Fruit fly (Drosophila melanogaster) whole organism, embryonic: ENCODE data around the gene CG8128.

Experiments
- B-H1 ChIP-seq: fragments of 200-800 bp; sonication (Bioruptor generic); IDR thresholded peaks from 3 replicates; pipeline ENCODE4 v1.3.6; 2022; ENCODE audit warnings: missing biosample characterization, missing genetic modification characterization
- CG10959 ChIP-seq: fragments of 200-800 bp; sonication (Bioruptor generic); IDR thresholded peaks from 2 replicates; pipeline ENCODE4 v1.3.6; 2022; ENCODE audit warnings: missing biosample characterization, missing genetic modification characterization
- CG11085 ChIP-seq: fragments of 200-800 bp; sonication (Bioruptor generic); IDR thresholded peaks from 2 replicates; pipeline ENCODE4 v1.3.6; 2022; ENCODE audit warnings: missing biosample characterization, missing genetic modification characterization
- CG12744 ChIP-seq: fragments of 200-800 bp; sonication (Bioruptor generic); optimal IDR thresholded peaks from 2 replicates; lab custom pipeline; 2016; ENCODE audit warnings: missing biosample characterization, missing genetic modification characterization
- CG13287 ChIP-seq: fragments of 200-800 bp; sonication (Bioruptor generic); IDR thresholded peaks from 2 replicates; pipeline ENCODE4 v1.3.6; 2022; ENCODE audit warnings: missing biosample characterization, missing genetic modification characterization; ENCODE audit not compliant: partially characterized antibody
- CG15269 ChIP-seq: fragments of 200-800 bp; sonication (Bioruptor generic); optimal IDR thresholded peaks from 2 replicates; lab custom pipeline; 2018; ENCODE audit warnings: missing biosample characterization, mild to moderate bottlenecking, missing genetic modification characterization, moderate library complexity
- CG17186 ChIP-seq: fragments of 200-800 bp; sonication (Bioruptor generic); optimal IDR thresholded peaks from 3 replicates; lab custom pipeline; 2017; ENCODE audit warnings: missing biosample characterization, missing genetic modification reagents, missing genetic modification characterization
- CG18599 ChIP-seq: fragments of 200-800 bp; sonication (Bioruptor generic); optimal IDR thresholded peaks from 3 replicates; lab custom pipeline; 2017; ENCODE audit warnings: missing biosample characterization, missing genetic modification characterization, mild to moderate bottlenecking, moderate library complexity, missing genetic modification reagents
- CG31224 ChIP-seq: fragments of 200-800 bp; sonication (Bioruptor generic); IDR thresholded peaks from 2 replicates; pipeline ENCODE4 v1.3.6; 2022; ENCODE audit warnings: missing biosample characterization, missing genetic modification characterization
- CG32772 ChIP-seq: fragments of 200-800 bp; sonication (Bioruptor generic); IDR thresholded peaks from 2 replicates; pipeline ENCODE4 v1.3.6; 2022; ENCODE audit warnings: missing biosample characterization, missing genetic modification characterization
- CG4854 ChIP-seq: fragments of 200-800 bp; sonication (Bioruptor generic); optimal IDR thresholded peaks from 2 replicates; lab custom pipeline; 2016; ENCODE audit warnings: missing biosample characterization, missing genetic modification characterization, inconsistent platforms
- CG5245 ChIP-seq: fragments of 200-800 bp; sonication (Bioruptor generic); optimal IDR thresholded peaks from 3 replicates; lab custom pipeline; 2016; ENCODE audit warnings: missing biosample characterization, missing genetic modification characterization
- CG6175 ChIP-seq: fragments of 200-800 bp; sonication (Bioruptor generic); IDR thresholded peaks from 3 replicates; pipeline ENCODE4 v1.3.6; 2022; ENCODE audit warnings: missing biosample characterization, missing genetic modification characterization
- CG6683 ChIP-seq: fragments of 200-800 bp; sonication (Bioruptor generic); optimal IDR thresholded peaks from 2 replicates; lab custom pipeline; 2017; ENCODE audit warnings: missing biosample characterization, mild to moderate bottlenecking, missing genetic modification characterization, missing genetic modification reagents
- CG8089 ChIP-seq: fragments of 200-800 bp; sonication (Bioruptor generic); optimal IDR thresholded peaks from 3 replicates; lab custom pipeline; 2016; ENCODE audit warnings: missing biosample characterization, missing genetic modification characterization
- CG9437 ChIP-seq: fragments of 200-800 bp; sonication (Bioruptor generic); optimal IDR thresholded peaks from 2 replicates; lab custom pipeline; 2018; ENCODE audit warnings: missing biosample characterization, mild to moderate bottlenecking, missing genetic modification characterization
- CG9797 ChIP-seq: fragments of 200-800 bp; sonication (Bioruptor generic); optimal IDR thresholded peaks from 3 replicates; lab custom pipeline; 2018; ENCODE audit warnings: missing biosample characterization, mild to moderate bottlenecking, missing genetic modification characterization
- Dref ChIP-seq: fragments of 200-800 bp; sonication (Bioruptor generic); IDR thresholded peaks from 2 replicates; pipeline ENCODE4 v1.3.6; 2022; ENCODE audit warnings: missing biosample characterization, missing genetic modification characterization
- E2f2 ChIP-seq: fragments of 200-800 bp; sonication (Bioruptor generic); IDR thresholded peaks from 2 replicates; pipeline ENCODE4 v1.3.6; 2022; ENCODE audit warnings: missing biosample characterization, missing genetic modification characterization
- ERR ChIP-seq: fragments of 200-800 bp; sonication (Bioruptor generic); optimal IDR thresholded peaks from 2 replicates; lab custom pipeline; 2016; ENCODE audit warnings: missing biosample characterization, missing genetic modification characterization
- Elba2 ChIP-seq: fragments of 200-800 bp; sonication (Bioruptor generic); optimal IDR thresholded peaks from 3 replicates; lab custom pipeline; 2016; ENCODE audit warnings: missing biosample characterization, missing genetic modification characterization
- HLH4C ChIP-seq: fragments of 200-800 bp; sonication (Bioruptor generic); IDR thresholded peaks from 3 replicates; pipeline ENCODE4 v1.3.6; 2022; ENCODE audit warnings: missing biosample characterization, missing genetic modification characterization; ENCODE audit not compliant: partially characterized antibody
- Max ChIP-seq: fragments of 200-800 bp; sonication (Bioruptor generic); optimal IDR thresholded peaks from 2 replicates; lab custom pipeline; 2016; ENCODE audit warnings: missing biosample characterization, mild to moderate bottlenecking, missing genetic modification characterization
- Med ChIP-seq: fragments of 200-800 bp; sonication (Bioruptor generic); peaks from one replicate; lab custom pipeline; 2016; ENCODE audit warnings: missing biosample characterization, missing genetic modification characterization, mild to moderate bottlenecking, inconsistent platforms, moderate library complexity
- Nf-YB ChIP-seq: fragments of 200-800 bp; sonication (Bioruptor generic); optimal IDR thresholded peaks from 3 replicates; lab custom pipeline; 2019; ENCODE audit warnings: missing biosample characterization, mild to moderate bottlenecking, missing genetic modification characterization, moderate library complexity
- Nf-YC ChIP-seq: fragments of 200-800 bp; optimal IDR thresholded peaks from 3 replicates; lab custom pipeline; 2019; ENCODE audit warnings: missing biosample characterization, mild to moderate bottlenecking, missing genetic modification characterization, moderate library complexity
- Oaz ChIP-seq: fragments of 200-800 bp; sonication (Bioruptor generic); IDR thresholded peaks from 2 replicates; pipeline ENCODE4 v1.3.6; 2022; ENCODE audit warnings: missing biosample characterization, missing genetic modification characterization
- Rx ChIP-seq: fragments of 200-800 bp; sonication (Bioruptor generic); IDR thresholded peaks from 2 replicates; pipeline ENCODE4 v1.3.6; 2022; ENCODE audit warnings: missing biosample characterization, missing genetic modification characterization
- Sin3A ChIP-seq: fragments of >200 bp; optimal IDR thresholded peaks from 2 replicates; lab custom pipeline; 2018
- Usf ChIP-seq: fragments of 200-800 bp; sonication (Bioruptor generic); optimal IDR thresholded peaks from 2 replicates; lab custom pipeline; 2017; ENCODE audit warnings: missing genotype, missing biosample characterization, missing genetic modification characterization
- cad ChIP-seq: fragments of >200 bp; optimal IDR thresholded peaks from 2 replicates; lab custom pipeline; 2017; ENCODE audit warnings: missing biosample characterization, missing genetic modification characterization
- chm ChIP-seq: fragments of 200-800 bp; sonication (Bioruptor generic); IDR thresholded peaks from 2 replicates; pipeline ENCODE4 v1.3.6; 2022; ENCODE audit warnings: missing biosample characterization, missing genetic modification characterization
- da ChIP-seq: fragments of 200-800 bp; sonication (Bioruptor generic); optimal IDR thresholded peaks from 2 replicates; lab custom pipeline; 2016; ENCODE audit warnings: missing biosample characterization, missing genetic modification characterization
- disco-r ChIP-seq: fragments of 200-800 bp; sonication (Bioruptor generic); optimal IDR thresholded peaks from 2 replicates; lab custom pipeline; 2016; ENCODE audit warnings: missing biosample characterization, missing genetic modification characterization
- dmrt11E ChIP-seq: fragments of 200-800 bp; sonication (Bioruptor generic); optimal IDR thresholded peaks from 3 replicates; lab custom pipeline; 2018; ENCODE audit warnings: missing biosample characterization, mild to moderate bottlenecking, missing genetic modification characterization, moderate library complexity
- eyg ChIP-seq: fragments of 200-800 bp; sonication (Bioruptor generic); optimal IDR thresholded peaks from 3 replicates; lab custom pipeline; 2016; ENCODE audit warnings: missing biosample characterization, missing genetic modification characterization
- fd96Cb ChIP-seq: fragments of 200-800 bp; sonication (Bioruptor generic); optimal IDR thresholded peaks from 2 replicates; lab custom pipeline; 2018; ENCODE audit warnings: missing biosample characterization, mild to moderate bottlenecking, missing genetic modification characterization, moderate library complexity
- hbn ChIP-seq: fragments of 200-800 bp; sonication (Bioruptor generic); IDR thresholded peaks from 2 replicates; pipeline ENCODE4 v1.3.6; 2022; ENCODE audit warnings: missing biosample characterization, missing genetic modification characterization; ENCODE audit not compliant: partially characterized antibody
- knrl ChIP-seq: fragments of 200-800 bp; sonication (Bioruptor generic); IDR thresholded peaks from 3 replicates; pipeline ENCODE4 v1.3.6; 2022; ENCODE audit warnings: missing biosample characterization, missing genetic modification characterization; ENCODE audit not compliant: partially characterized antibody
- nerfin-2 ChIP-seq: fragments of 200-800 bp; sonication (Bioruptor generic); IDR thresholded peaks from 2 replicates; pipeline ENCODE4 v1.3.6; 2022; ENCODE audit warnings: missing biosample characterization, missing genetic modification characterization; ENCODE audit not compliant: partially characterized antibody
- onecut ChIP-seq: fragments of 200-800 bp; sonication (Bioruptor generic); IDR thresholded peaks from 2 replicates; pipeline ENCODE4 v1.3.6; 2022; ENCODE audit warnings: missing biosample characterization, missing genetic modification characterization
- pnt ChIP-seq: fragments of 200-800 bp; sonication (Bioruptor generic); optimal IDR thresholded peaks from 3 replicates; lab custom pipeline; 2016; ENCODE audit warnings: missing biosample characterization, missing genetic modification characterization
- pzg ChIP-seq: fragments of 200-800 bp; sonication (Bioruptor generic); optimal IDR thresholded peaks from 3 replicates; lab custom pipeline; 2018; ENCODE audit warnings: missing biosample characterization, mild to moderate bottlenecking, missing genetic modification characterization, moderate library complexity
- sens ChIP-seq: fragments of 200-800 bp; sonication (Bioruptor generic); peaks from one replicate; lab custom pipeline; 2016; ENCODE audit warnings: missing biosample characterization, missing genetic modification characterization
- seq ChIP-seq: fragments of 200-800 bp; sonication (Bioruptor generic); IDR thresholded peaks from 2 replicates; pipeline ENCODE4 v1.3.6; 2022; ENCODE audit warnings: missing biosample characterization, missing genetic modification characterization
- sr ChIP-seq: fragments of 200-800 bp; sonication (Bioruptor generic); IDR thresholded peaks from 3 replicates; pipeline ENCODE4 v1.3.6; 2022; ENCODE audit warnings: missing biosample characterization, missing genetic modification characterization
- sug ChIP-seq: fragments of 200-800 bp; optimal IDR thresholded peaks from 2 replicates; lab custom pipeline; 2019; ENCODE audit warnings: missing biosample characterization, mild to moderate bottlenecking, missing genetic modification characterization, moderate library complexity
- tll ChIP-seq, 2 experiments: fragments of 200-800 bp in 1 of 2; fragments of >200 bp in 1 of 2; sonication (Bioruptor generic) in 1 of 2; optimal IDR thresholded peaks; 2 replicates each; lab custom pipeline; 2017 to 2019; ENCODE audit warnings: missing biosample characterization in 2 of 2, missing genetic modification characterization in 2 of 2, mild to moderate bottlenecking in 1 of 2, moderate library complexity in 1 of 2
- wor ChIP-seq: fragments of 200-800 bp; sonication (Bioruptor generic); IDR thresholded peaks from 2 replicates; pipeline ENCODE4 v1.3.6; 2022; ENCODE audit warnings: missing biosample characterization, missing genetic modification characterization
- zen2 ChIP-seq: fragments of 200-800 bp; sonication (Bioruptor generic); IDR thresholded peaks from 3 replicates; pipeline ENCODE4 v1.3.6; 2022; ENCODE audit warnings: missing biosample characterization, missing genetic modification characterization; ENCODE audit not compliant: partially characterized antibody

Gene CG8128

dm6 chrX:15745905-15746681, 48.8 kb downstream of the CG8128 start, which contains the start of the genes CG8944 and CCT6 (continued):
- 0 out of 3 replicates have a peak, but pooled peaks have one; percentile 42 for TF ChIP-seq knrl (GFP tag; lab: Robert Waterston, UW)
- TF ChIP-seq CG5245 (GFP tag; lab: Kevin White, UChicago): no peak
- no peak for TF ChIP-seq CG6175 (GFP tag; lab: Robert Waterston, UW)
- TF ChIP-seq CG4854 (GFP tag; lab: Kevin White, UChicago): no peak
- no peak for TF ChIP-seq CG15269 (tag; lab: Kevin White, UChicago)
- TF ChIP-seq B-H1: no peak
- no peak for TF ChIP-seq CG9437
- no peak for TF ChIP-seq Elba2
- TF ChIP-seq CG6683 (GFP tag; lab: Kevin White, UChicago): no peak
- no peak for TF ChIP-seq seq (GFP tag; lab: Robert Waterston, UW)
- no peak for TF ChIP-seq sr
- TF ChIP-seq CG9797 (GFP tag; lab: Kevin White, UChicago): peak; percentile 28
- no peak for TF ChIP-seq CG18599
- no peak for TF ChIP-seq da (GFP tag; lab: Kevin White, UChicago)
- no peak for TF ChIP-seq onecut
- 0 out of 2 replicates have a peak, but pooled peaks have one; percentile 28 for TF ChIP-seq CG13287
- no peak for TF ChIP-seq CG31224
- TF ChIP-seq Sin3A (lab: Kevin White, UChicago): no peak
- no peak for TF ChIP-seq Max
- no peak for TF ChIP-seq wor (GFP tag; lab: Robert Waterston, UW)
- TF ChIP-seq ERR (GFP tag; lab: Kevin White, UChicago): no peak
- TF ChIP-seq Med (GFP tag; lab: Kevin White, UChicago): peak; percentile 74
- no peak for TF ChIP-seq chm (GFP tag; lab: Robert Waterston, UW)
- TF ChIP-seq tll (GFP tag; optimal IDR thresholded peaks at IDR 0.05; lab: Kevin White, UChicago): no peak
- TF ChIP-seq CG32772: 0 out of 2 replicates have a peak, but pooled peaks have one; percentile 34
- TF ChIP-seq Nf-YB (GFP tag; lab: Kevin White, UChicago): no peak
- TF ChIP-seq Rx (GFP tag; lab: Robert Waterston, UW): no peak
- no peak for TF ChIP-seq Usf (GFP tag; lab: Kevin White, UChicago)
- TF ChIP-seq pnt (GFP tag; lab: Kevin White, UChicago): no peak
- no peak for TF ChIP-seq nerfin-2
- no peak for TF ChIP-seq hbn
- TF ChIP-seq HLH4C (GFP tag; lab: Robert Waterston, UW): peak; percentile 50; the same call in 1 of the 3 replicates
- no peak for TF ChIP-seq CG10959 (GFP tag; lab: Robert Waterston, UW)
- no peak for TF ChIP-seq E2f2
- TF ChIP-seq eyg (GFP tag; lab: Kevin White, UChicago): no peak
- TF ChIP-seq disco-r: no peak
- TF ChIP-seq pzg (GFP tag; lab: Kevin White, UChicago): peak; percentile 20
- peak; percentile 14 for TF ChIP-seq sug
- no peak for TF ChIP-seq Oaz (GFP tag; lab: Robert Waterston, UW)
- TF ChIP-seq CG12744 (GFP tag; lab: Kevin White, UChicago): no peak
- TF ChIP-seq zen2: no peak
- peak; percentile 71 for TF ChIP-seq Dref (GFP tag; lab: Robert Waterston, UW)
- no peak for TF ChIP-seq CG11085 (GFP tag; lab: Robert Waterston, UW)
- TF ChIP-seq Nf-YC (tag; lab: Kevin White, UChicago): peak; percentile 31
- no peak for TF ChIP-seq cad (GFP tag; lab: Kevin White, UChicago)
- no peak for TF ChIP-seq dmrt11E
- TF ChIP-seq CG17186 (GFP tag; lab: Kevin White, UChicago): no peak
- peak; percentile 64 for TF ChIP-seq sens (GFP tag; lab: Kevin White, UChicago)
- no peak for TF ChIP-seq CG8089 (GFP tag; lab: Kevin White, UChicago)
- TF ChIP-seq fd96Cb (tag; lab: Kevin White, UChicago): no peak
